Worm (Caenorhabditis elegans): ENCODE data around the gene F36H5.4.

Gene F36H5.4

ce11 chrII:1787208-1787607 lies 25.5 kb downstream of the F36H5.4 start:
- TF ChIP-seq mab-5 (tag; optimal IDR thresholded peaks at IDR 0.05), result no peak
- no peak for TF ChIP-seq nhr-237 (tag; optimal IDR thresholded peaks at IDR 0.05)

DNA sequence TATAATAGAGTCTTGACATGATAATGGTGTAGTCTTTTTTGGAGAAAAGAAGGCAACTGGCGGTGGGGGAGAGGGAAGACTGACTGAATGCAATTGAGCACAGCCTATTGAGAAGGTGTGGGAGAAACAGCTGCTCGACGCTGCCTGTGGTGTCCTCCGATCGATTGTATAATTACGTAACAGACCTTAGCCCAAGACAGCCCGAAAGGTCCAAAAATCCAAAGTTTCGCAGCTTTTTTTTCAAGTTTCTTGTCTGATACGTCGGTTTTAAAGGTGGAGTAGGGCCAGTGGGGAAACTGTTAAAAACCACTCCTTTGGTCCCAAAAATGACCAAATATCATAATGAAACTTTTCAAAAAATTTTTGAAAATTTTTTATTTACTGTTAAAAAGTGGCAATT lies 26.4 kb downstream of the F36H5.4 start, which contains the start of the genes C08F1.6 and fbxb-13:
Gene C08F1.6 (minus strand): TSS at position 101 of the 400 bp plus-strand sequence.
Gene fbxb-13 (plus strand): TSS at position 191 of the 400 bp plus-strand sequence.
- TF ChIP-seq sma-3 (GFP tag; optimal IDR thresholded peaks at IDR 0.05) (no peak), lin-39 (tag; optimal IDR thresholded peaks at IDR 0.05) (no peak), nhr-10 (tag; optimal IDR thresholded peaks at IDR 0.05) (no peak), unc-39 (tag; optimal IDR thresholded peaks at IDR 0.05) (no peak), R02D3.7 (tag; optimal IDR thresholded peaks at IDR 0.05) (no peak), nhr-237 (tag; optimal IDR thresholded peaks at IDR 0.05) (no peak), unc-55 (GFP tag; optimal IDR thresholded peaks at IDR 0.05) (no peak), crh-2 (tag; optimal IDR thresholded peaks at IDR 0.05) (no peak), Y55F3AM.14 (GFP tag; optimal IDR thresholded peaks at IDR 0.05) (no peak), nhr-12 (tag; optimal IDR thresholded peaks at IDR 0.05) (no peak), ztf-4 (tag; optimal IDR thresholded peaks at IDR 0.05) (no peak), mab-5 (tag; optimal IDR thresholded peaks at IDR 0.05) (no peak), nhr-6 (tag; optimal IDR thresholded peaks at IDR 0.05) (no peak), ZK546.5 (tag; optimal IDR thresholded peaks at IDR 0.05) (no peak), aly-2 (tag; optimal IDR thresholded peaks at IDR 0.05) (no peak), ztf-11 (tag; optimal IDR thresholded peaks at IDR 0.05) (no peak), mdl-1 (tag; optimal IDR thresholded peaks at IDR 0.05) (no peak), C34F6.9 (tag; optimal IDR thresholded peaks at IDR 0.05) (no peak), sma-9 (GFP tag; optimal IDR thresholded peaks at IDR 0.05) (no peak), sma-9 (tag; optimal IDR thresholded peaks at IDR 0.05) (no peak)

DNA sequence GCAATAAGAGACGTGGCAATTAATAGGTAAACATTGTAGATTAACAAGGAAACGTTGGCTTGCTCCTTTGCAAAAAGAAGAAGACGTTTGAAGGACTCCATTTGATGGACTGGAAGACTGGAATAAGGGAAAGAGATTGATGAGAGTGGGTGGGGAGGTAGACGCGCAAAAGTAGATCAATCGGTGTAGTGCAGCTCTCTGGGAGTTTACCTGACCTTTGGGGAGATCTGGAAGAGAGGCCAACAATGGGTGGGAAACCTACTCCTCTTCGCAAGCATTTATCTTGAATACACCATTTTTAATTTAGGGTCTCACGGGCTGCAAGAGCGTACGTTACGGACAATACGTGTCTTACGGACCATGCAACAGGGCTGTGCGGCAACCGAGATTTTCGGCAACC lies 44.7 kb downstream of the F36H5.4 start, which contains the start of gene C08F1.12:
Gene C08F1.12 (minus strand): TSS at position 101 of the 400 bp plus-strand sequence.
- TF ChIP-seq elt-3 (tag; optimal IDR thresholded peaks at IDR 0.05) (no peak), snpc-4 (tag; optimal IDR thresholded peaks at IDR 0.05) (no peak), crh-2 (tag; optimal IDR thresholded peaks at IDR 0.05) (no peak), F13H6.1 (tag; optimal IDR thresholded peaks at IDR 0.05) (no peak), ceh-16 (tag; optimal IDR thresholded peaks at IDR 0.05) (no peak), sem-4 (tag; optimal IDR thresholded peaks at IDR 0.05) (no peak), nhr-237 (tag; optimal IDR thresholded peaks at IDR 0.05) (no peak), nhr-10 (tag; optimal IDR thresholded peaks at IDR 0.05) (no peak), aly-2 (tag; optimal IDR thresholded peaks at IDR 0.05) (no peak), lin-13 (GFP tag; optimal IDR thresholded peaks at IDR 0.05) (no peak), lin-11 (tag; optimal IDR thresholded peaks at IDR 0.05) (no peak), C34F6.9 (tag; optimal IDR thresholded peaks at IDR 0.05) (no peak), nhr-12 (tag; optimal IDR thresholded peaks at IDR 0.05) (no peak)

DNA sequence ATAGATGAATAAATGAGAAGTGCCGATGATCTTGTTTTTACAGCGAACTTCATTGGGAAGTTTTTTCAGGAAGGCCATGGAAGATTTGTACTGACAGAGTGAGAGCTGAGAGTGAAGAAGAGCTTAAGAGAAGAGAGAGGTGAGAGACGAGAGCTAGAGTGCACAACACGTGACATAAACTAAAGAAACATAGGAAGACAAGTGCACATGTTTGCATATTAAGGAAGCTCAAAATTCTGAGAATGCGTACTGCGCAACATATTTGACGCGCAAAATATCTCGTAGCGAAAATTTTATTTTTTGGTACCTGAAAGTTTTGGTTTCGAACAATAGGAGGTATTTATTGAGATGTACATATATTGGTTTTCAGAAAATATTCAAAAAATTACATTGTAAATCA lies 46.6 kb downstream of the F36H5.4 start, which contains the start of gene C08F1.8:
Gene C08F1.8 (minus strand): TSS at position 101 of the 400 bp plus-strand sequence.
- TF ChIP-seq unc-55 (GFP tag; optimal IDR thresholded peaks at IDR 0.05), result peak; percentile 8
- TF ChIP-seq elt-1 (tag; optimal IDR thresholded peaks at IDR 0.05), result no peak

Data from whole organism, L2 larva.